Fruit fly (Drosophila melanogaster) whole organism: ENCODE data around the gene CG12589.

ENCODE experiments used
- CG8478 ChIP-seq: fragments of >200 bp; optimal IDR thresholded peaks from 2 replicates; lab custom pipeline; 2018; ENCODE audit warnings: inconsistent platforms
- Dll ChIP-seq: fragments of >200 bp; optimal IDR thresholded peaks from 2 replicates; lab custom pipeline; 2017
- EcR ChIP-seq, 2 experiments: fragments of >200 bp; optimal IDR thresholded peaks; 2 replicates each; lab custom pipeline; 2017; ENCODE audit warnings: missing biosample characterization in 2 of 2, missing genetic modification characterization in 2 of 2, missing genetic modification reagents in 2 of 2
- pan ChIP-seq: fragments of >200 bp; optimal IDR thresholded peaks from 2 replicates; lab custom pipeline; 2017

DNA sequence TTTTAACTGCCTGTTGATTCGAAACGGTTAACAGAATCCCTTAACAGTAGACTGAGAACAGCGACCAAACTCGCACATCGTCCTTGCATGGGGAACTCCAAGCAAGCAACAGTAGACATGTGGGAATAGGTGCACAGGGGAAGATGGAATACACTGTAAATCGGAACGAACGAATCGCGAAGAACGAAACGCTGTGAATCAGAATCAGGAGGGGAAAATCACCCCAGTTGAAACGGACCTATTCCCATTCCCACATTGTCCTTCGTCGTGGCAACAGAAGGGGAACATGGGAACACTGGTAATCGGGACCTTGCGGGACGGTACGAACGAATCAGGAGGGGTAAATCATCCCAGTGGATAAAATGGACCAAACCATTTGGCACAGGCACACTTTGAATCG, 11.7 kb upstream of the CG12589 start, which contains the start of gene dpr16:
- no peak for TF ChIP-seq EcR (GFP tag; optimal IDR thresholded peaks at IDR 0.05; lab: Kevin White, UChicago)
- no peak for TF ChIP-seq CG8478 (lab: Kevin White, UChicago)
- no peak for TF ChIP-seq Dll
- no peak for TF ChIP-seq pan (lab: Kevin White, UChicago)
